Worm (Caenorhabditis elegans): ENCODE results near the gene C05C12.4.

DNA sequence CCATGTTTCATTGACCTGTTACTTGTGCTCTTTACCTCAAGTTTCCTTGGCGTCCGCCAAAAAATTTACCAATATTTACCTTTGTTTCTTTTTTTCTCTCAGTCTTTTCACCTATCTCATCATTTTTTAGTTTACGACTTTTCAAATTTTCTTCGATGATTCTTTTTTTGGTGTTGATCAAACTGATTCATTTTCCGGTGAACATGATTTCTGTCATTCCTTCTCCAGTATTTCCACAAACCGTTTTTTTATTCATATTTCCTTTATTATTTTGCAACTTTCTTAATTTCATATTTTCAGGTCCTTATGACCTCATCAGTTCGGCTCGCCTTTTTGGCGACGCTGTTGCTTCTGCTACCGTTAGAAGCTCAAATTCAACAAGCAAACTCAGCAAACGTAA is 39.6 kb upstream of the C05C12.4 start, which contains the start of gene F54D1.6:
- TF ChIP-seq rec-8 (tag; optimal IDR thresholded peaks at IDR 0.05), result no peak
- no peak for TF ChIP-seq ztf-3 (GFP tag; optimal IDR thresholded peaks at IDR 0.05)
- TF ChIP-seq nhr-179 (tag; optimal IDR thresholded peaks at IDR 0.05), result no peak
- no peak for TF ChIP-seq ztf-28 (GFP tag; IDR thresholded peaks at IDR 0.05)
- no peak for TF ChIP-seq ama-1 (optimal IDR thresholded peaks at IDR 0.05)
- TF ChIP-seq ama-1 (GFP tag; optimal IDR thresholded peaks at IDR 0.05), result no peak
- no peak for TF ChIP-seq pha-4 (tag; optimal IDR thresholded peaks at IDR 0.05)
- TF ChIP-seq unc-62 (GFP tag; optimal IDR thresholded peaks at IDR 0.05), result no peak
